Worm (Caenorhabditis elegans): ENCODE results near the gene Y116A8C.467.
A peak's percentile ranks its signal among the peaks of the same experiment; 100 is the strongest.

The Y116A8C.467 gene

DNA sequence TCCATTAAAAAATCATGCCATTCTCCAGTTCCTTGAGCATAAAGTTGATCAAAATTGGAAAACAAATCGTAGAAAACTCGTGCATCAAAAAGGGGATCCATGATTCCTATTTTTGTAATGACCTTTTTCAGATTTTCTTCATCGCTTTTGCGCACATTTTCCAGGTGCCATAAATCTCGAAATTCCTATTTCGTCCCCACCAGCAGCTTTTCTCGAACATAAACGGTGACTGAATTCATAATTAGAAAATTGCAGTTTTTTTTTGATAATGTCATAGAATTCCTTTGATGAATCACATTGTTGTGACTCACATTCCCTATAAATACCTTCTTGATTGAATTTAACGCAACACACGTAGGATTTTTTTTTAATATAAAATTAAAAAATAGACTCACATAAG is 33.1 kb downstream of the Y116A8C.467 start, which contains the start of gene nhr-229:
TSS of gene nhr-229 (minus strand) at position 101 of the 400 bp plus-strand sequence.
- TF ChIP-seq mcd-1 (GFP tag; IDR thresholded peaks at IDR 0.05) (no peak), ceh-79 (tag; optimal IDR thresholded peaks at IDR 0.05) (no peak), B0019.2 (GFP tag; conservative IDR thresholded peaks at IDR 0.05) (no peak), F23B12.7 (tag; optimal IDR thresholded peaks at IDR 0.05; ENCODE audit: insufficient read depth) (no peak), ztf-3 (GFP tag; optimal IDR thresholded peaks at IDR 0.05) (no peak), lin-26 (GFP tag; IDR thresholded peaks at IDR 0.05) (no peak), lin-40 (tag; optimal IDR thresholded peaks at IDR 0.05) (no peak), sptf-2 (GFP tag; optimal IDR thresholded peaks at IDR 0.05) (no peak), D2030.7 (GFP tag; IDR thresholded peaks at IDR 0.05) (no peak), ztf-18 (tag; optimal IDR thresholded peaks at IDR 0.05) (no peak), F57C9.4 (tag; optimal IDR thresholded peaks at IDR 0.05) (no peak)

ce11 chrIV:17026568-17026967 is 37.0 kb downstream of the Y116A8C.467 start:
- TF ChIP-seq snpc-4 (GFP tag; optimal IDR thresholded peaks at IDR 0.05) = no peak
- peak in 2 of 4 experiments; percentile 35 to 69 for TF ChIP-seq snpc-4 (tag; optimal IDR thresholded peaks at IDR 0.05)
- peak; percentile 72 for TF ChIP-seq attf-6 (GFP tag; IDR thresholded peaks at IDR 0.05)
- no peak for TF ChIP-seq let-526 (GFP tag; IDR thresholded peaks at IDR 0.05)

- TF ChIP-seq F49E8.2 (tag; optimal IDR thresholded peaks at IDR 0.05; ENCODE audit: insufficient read depth) (no peak), snpc-1.3 (tag; optimal IDR thresholded peaks at IDR 0.05; ENCODE audit: insufficient read depth) (no peak), dpff-1 (tag; optimal IDR thresholded peaks at IDR 0.05) (no peak), dox-1 (GFP tag; IDR thresholded peaks at IDR 0.05) (no peak), repo-1 (tag; optimal IDR thresholded peaks at IDR 0.05) (no peak), ceh-79 (tag; optimal IDR thresholded peaks at IDR 0.05) (no peak), egrh-3 (GFP tag; IDR thresholded peaks at IDR 0.05) (no peak), lsy-27 (tag; optimal IDR thresholded peaks at IDR 0.05; ENCODE audit: borderline replicate concordance, insufficient read depth) (no peak), lin-35 (GFP tag; optimal IDR thresholded peaks at IDR 0.05) (no peak), T26A5.8 (tag; optimal IDR thresholded peaks at IDR 0.05) (no peak), efl-1 (GFP tag; optimal IDR thresholded peaks at IDR 0.05) (no peak), gei-17 (GFP tag; optimal IDR thresholded peaks at IDR 0.05) (no peak), ceh-27 (GFP tag; optimal IDR thresholded peaks at IDR 0.05) (no peak), aptf-3 (GFP tag; IDR thresholded peaks at IDR 0.05) (no peak)
Measured at ce11 chrIV:17025017-17025416, 38.6 kb downstream of the Y116A8C.467 start, which contains the start of gene dct-13. Gene dct-13 (minus strand): TSS chrIV:17025117.

DNA sequence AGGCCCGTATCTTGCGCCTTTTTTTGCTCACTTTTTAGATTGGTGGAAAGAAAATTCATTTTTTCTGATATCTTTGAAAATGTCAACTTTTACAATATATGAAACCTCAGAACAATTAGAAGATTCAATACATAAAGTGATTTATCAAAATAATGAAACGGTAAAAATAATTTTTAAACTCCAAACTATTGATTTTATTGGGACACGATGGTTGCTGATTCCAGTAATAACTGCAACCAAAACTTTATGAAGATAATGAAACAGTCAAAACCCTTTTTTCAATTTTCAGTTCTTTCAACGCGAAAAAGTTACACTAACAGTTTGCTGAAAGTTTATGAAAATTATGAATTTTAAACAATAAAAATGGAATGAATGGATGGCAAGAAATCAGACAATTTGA is 42.6 kb downstream of the Y116A8C.467 start:
- TF ChIP-seq bed-2 (GFP tag; IDR thresholded peaks at IDR 0.05) (no peak), madf-3 (GFP tag; IDR thresholded peaks at IDR 0.05) (no peak), attf-6 (GFP tag; IDR thresholded peaks at IDR 0.05) (peak; percentile 76; the same call in 1 of the 2 replicates), cebp-1 (GFP tag; IDR thresholded peaks at IDR 0.05) (no peak), cebp-1 (tag; optimal IDR thresholded peaks at IDR 0.05) (no peak), lin-26 (GFP tag; IDR thresholded peaks at IDR 0.05) (no peak), hlh-26 (GFP tag; conservative IDR thresholded peaks at IDR 0.05) (no peak), Y53G8AR.9 (GFP tag; conservative IDR thresholded peaks at IDR 0.05) (no peak), snpc-4 (GFP tag; optimal IDR thresholded peaks at IDR 0.05) (no peak), snpc-4 (tag; optimal IDR thresholded peaks at IDR 0.05) (peak in 3 of 4 experiments; percentile 26 to 59 (median 49)), Y95B8A.8 (GFP tag; IDR thresholded peaks at IDR 0.05) (no peak), lag-1 (GFP tag; IDR thresholded peaks at IDR 0.05) (no peak)
